Fruit fly (Drosophila melanogaster) whole organism, embryonic: ENCODE measurements around the gene pkaap.
A peak's percentile ranks its signal among the peaks of the same experiment; 100 is the strongest.

Source experiments
- Atf6 ChIP-seq: fragments of 200-800 bp; sonication (Bioruptor generic); IDR thresholded peaks from 2 replicates; pipeline ENCODE4 v1.3.6; 2022; ENCODE audit warnings: missing biosample characterization, missing genetic modification characterization
- CG10543 ChIP-seq: fragments of 200-800 bp; sonication (Bioruptor generic); optimal IDR thresholded peaks from 3 replicates; lab custom pipeline; 2017; ENCODE audit warnings: missing biosample characterization, mild to moderate bottlenecking, missing genetic modification characterization, moderate library complexity
- CG11723 ChIP-seq: fragments of 200-800 bp; sonication (Bioruptor generic); optimal IDR thresholded peaks from 2 replicates; lab custom pipeline; 2017; ENCODE audit warnings: missing biosample characterization, mild to moderate bottlenecking, missing genetic modification characterization
- CG12769 ChIP-seq: fragments of 200-800 bp; sonication (Bioruptor generic); optimal IDR thresholded peaks from 2 replicates; lab custom pipeline; 2019; ENCODE audit warnings: missing biosample characterization, mild to moderate bottlenecking, missing genetic modification characterization, moderate library complexity
- CG13894 ChIP-seq: fragments of 200-800 bp; sonication (Bioruptor generic); optimal IDR thresholded peaks from 3 replicates; lab custom pipeline; 2018; ENCODE audit warnings: missing biosample characterization, mild to moderate bottlenecking, missing genetic modification characterization, moderate library complexity
- CG14710 ChIP-seq: fragments of 200-800 bp; sonication (Bioruptor generic); optimal IDR thresholded peaks from 3 replicates; lab custom pipeline; 2019; ENCODE audit warnings: missing biosample characterization, mild to moderate bottlenecking, missing genetic modification characterization, moderate library complexity
- CG14965 ChIP-seq: fragments of 200-800 bp; sonication (Bioruptor generic); optimal IDR thresholded peaks from 2 replicates; lab custom pipeline; 2016; ENCODE audit warnings: missing biosample characterization, missing genetic modification characterization, borderline replicate concordance
- CG2199 ChIP-seq: fragments of 200-800 bp; sonication (Bioruptor generic); IDR thresholded peaks from 3 replicates; pipeline ENCODE4 v1.3.6; 2022; ENCODE audit warnings: missing biosample characterization, missing genetic modification characterization
- CG31388 ChIP-seq: fragments of 200-800 bp; sonication (Bioruptor generic); optimal IDR thresholded peaks from 2 replicates; lab custom pipeline; 2016; ENCODE audit warnings: missing biosample characterization, missing genetic modification characterization
- CG32767 ChIP-seq: fragments of 200-800 bp; sonication (Bioruptor generic); IDR thresholded peaks from 2 replicates; pipeline ENCODE4 v1.3.6; 2022; ENCODE audit warnings: missing biosample characterization, missing genetic modification characterization
- CG32772 ChIP-seq: fragments of 200-800 bp; sonication (Bioruptor generic); IDR thresholded peaks from 2 replicates; pipeline ENCODE4 v1.3.6; 2022; ENCODE audit warnings: missing biosample characterization, missing genetic modification characterization
- CG3838 ChIP-seq: fragments of 200-800 bp; sonication (Bioruptor generic); optimal IDR thresholded peaks from 3 replicates; lab custom pipeline; 2016; ENCODE audit warnings: missing biosample characterization, missing genetic modification characterization
- CG4424 ChIP-seq: fragments of 200-800 bp; sonication (Bioruptor generic); optimal IDR thresholded peaks from 3 replicates; lab custom pipeline; 2016; ENCODE audit warnings: missing biosample characterization, missing genetic modification characterization
- CG6791 ChIP-seq: fragments of 200-800 bp; sonication (Bioruptor generic); IDR thresholded peaks from 3 replicates; pipeline ENCODE4 v1.3.6; 2022; ENCODE audit warnings: missing biosample characterization, missing genetic modification characterization; ENCODE audit not compliant: partially characterized antibody
- Camta ChIP-seq: fragments of 200-800 bp; sonication (Bioruptor generic); optimal IDR thresholded peaks from 2 replicates; lab custom pipeline; 2016; ENCODE audit warnings: missing biosample characterization, missing genetic modification characterization
- Eip74EF ChIP-seq, 2 experiments: fragments of 200-800 bp in 1 of 2; fragments of >200 bp in 1 of 2; sonication (Bioruptor generic) in 1 of 2; optimal IDR thresholded peaks; 2 replicates each; lab custom pipeline; 2017 to 2019; ENCODE audit warnings: missing biosample characterization in 2 of 2, missing genetic modification characterization in 2 of 2, mild to moderate bottlenecking in 1 of 2, moderate library complexity in 1 of 2
- Elba2 ChIP-seq: fragments of 200-800 bp; sonication (Bioruptor generic); optimal IDR thresholded peaks from 3 replicates; lab custom pipeline; 2016; ENCODE audit warnings: missing biosample characterization, missing genetic modification characterization
- GATAe ChIP-seq: fragments of 200-800 bp; sonication (Bioruptor generic); conservative IDR thresholded peaks from 2 replicates; pipeline ENCODE4 v1.3.6; 2022; ENCODE audit warnings: missing biosample characterization, missing genetic modification characterization
- HHEX ChIP-seq: fragments of 200-800 bp; sonication (Bioruptor generic); optimal IDR thresholded peaks from 3 replicates; lab custom pipeline; 2017; ENCODE audit warnings: missing biosample characterization, mild to moderate bottlenecking, missing genetic modification characterization, missing genetic modification reagents
- Hmx ChIP-seq: fragments of 200-800 bp; sonication (Bioruptor generic); optimal IDR thresholded peaks from 2 replicates; lab custom pipeline; 2016; ENCODE audit warnings: missing biosample characterization, missing genetic modification characterization
- Med ChIP-seq: fragments of 200-800 bp; sonication (Bioruptor generic); peaks from one replicate; lab custom pipeline; 2016; ENCODE audit warnings: missing biosample characterization, missing genetic modification characterization, mild to moderate bottlenecking, inconsistent platforms, moderate library complexity
- Mes4 ChIP-seq: fragments of 200-800 bp; sonication (Bioruptor generic); optimal IDR thresholded peaks from 2 replicates; lab custom pipeline; 2016; ENCODE audit warnings: missing biosample characterization, missing genetic modification characterization
- NC2α ChIP-seq: fragments of 200-800 bp; sonication (Bioruptor generic); optimal IDR thresholded peaks from 2 replicates; lab custom pipeline; 2016; ENCODE audit warnings: missing biosample characterization, missing genetic modification characterization
- NFAT ChIP-seq: fragments of 200-800 bp; sonication (Bioruptor generic); IDR thresholded peaks from 2 replicates; pipeline ENCODE4 v1.3.6; 2022; ENCODE audit warnings: missing biosample characterization, missing genetic modification characterization
- Opbp ChIP-seq: fragments of 200-800 bp; sonication (Bioruptor generic); IDR thresholded peaks from 3 replicates; pipeline ENCODE4 v1.3.6; 2022; ENCODE audit warnings: missing biosample characterization, missing genetic modification characterization; ENCODE audit not compliant: partially characterized antibody
- Pdp1 ChIP-seq, 2 experiments: fragments of 200-800 bp; sonication (Bioruptor generic); optimal IDR thresholded peaks; 3 replicates each; lab custom pipeline; 2016; ENCODE audit warnings: missing biosample characterization in 2 of 2, missing genetic modification characterization in 2 of 2, mild to moderate bottlenecking in 1 of 2, moderate library complexity in 1 of 2
- Rfx ChIP-seq: fragments of 200-800 bp; sonication (Bioruptor generic); IDR thresholded peaks from 2 replicates; pipeline ENCODE4 v1.3.6; 2022; ENCODE audit warnings: missing biosample characterization, missing genetic modification characterization
- Ssrp ChIP-seq: fragments of 200-800 bp; sonication (Bioruptor generic); optimal IDR thresholded peaks from 2 replicates; lab custom pipeline; 2018; ENCODE audit warnings: missing biosample characterization, mild to moderate bottlenecking, missing genetic modification characterization, moderate library complexity
- abd-A ChIP-seq: fragments of 200-800 bp; sonication (Bioruptor generic); optimal IDR thresholded peaks from 3 replicates; lab custom pipeline; 2019; ENCODE audit warnings: missing biosample characterization, mild to moderate bottlenecking, missing genetic modification characterization, moderate library complexity
- br ChIP-seq: fragments of >200 bp; optimal IDR thresholded peaks from 2 replicates; lab custom pipeline; 2017
- chinmo ChIP-seq: fragments of 200-800 bp; sonication (Bioruptor generic); IDR thresholded peaks from 4 replicates; pipeline ENCODE4 v1.3.6; 2022; ENCODE audit warnings: missing biosample characterization, missing genetic modification characterization; ENCODE audit not compliant: partially characterized antibody
- chm ChIP-seq: fragments of 200-800 bp; sonication (Bioruptor generic); IDR thresholded peaks from 2 replicates; pipeline ENCODE4 v1.3.6; 2022; ENCODE audit warnings: missing biosample characterization, missing genetic modification characterization
- dmrt99B ChIP-seq: fragments of 200-800 bp; sonication (Bioruptor generic); optimal IDR thresholded peaks from 2 replicates; lab custom pipeline; 2018; ENCODE audit warnings: missing biosample characterization, mild to moderate bottlenecking, missing genetic modification characterization, moderate library complexity
- fd102C ChIP-seq: fragments of 200-800 bp; sonication (Bioruptor generic); optimal IDR thresholded peaks from 2 replicates; lab custom pipeline; 2018; ENCODE audit warnings: missing biosample characterization, mild to moderate bottlenecking, missing genetic modification characterization, moderate library complexity
- fd96Cb ChIP-seq: fragments of 200-800 bp; sonication (Bioruptor generic); optimal IDR thresholded peaks from 2 replicates; lab custom pipeline; 2018; ENCODE audit warnings: missing biosample characterization, mild to moderate bottlenecking, missing genetic modification characterization, moderate library complexity
- kni ChIP-seq: fragments of 200-800 bp; sonication (Bioruptor generic); optimal IDR thresholded peaks from 3 replicates; lab custom pipeline; 2017; ENCODE audit warnings: mild to moderate bottlenecking, missing biosample characterization, missing genetic modification reagents, missing genetic modification characterization
- mam ChIP-seq: fragments of 200-800 bp; sonication (Bioruptor generic); optimal IDR thresholded peaks from 3 replicates; lab custom pipeline; 2016; ENCODE audit warnings: missing biosample characterization, missing genetic modification characterization
- nau ChIP-seq: fragments of 200-800 bp; sonication (Bioruptor generic); optimal IDR thresholded peaks from 3 replicates; lab custom pipeline; 2017; ENCODE audit warnings: missing biosample characterization, mild to moderate bottlenecking, missing genetic modification characterization, missing genetic modification reagents
- onecut ChIP-seq: fragments of 200-800 bp; sonication (Bioruptor generic); IDR thresholded peaks from 2 replicates; pipeline ENCODE4 v1.3.6; 2022; ENCODE audit warnings: missing biosample characterization, missing genetic modification characterization
- prd ChIP-seq, 3 experiments: fragments of >200 bp in 2 of 3; fragments of 200-800 bp in 1 of 3; sonication (Bioruptor generic) in 1 of 3; optimal IDR thresholded peaks in 2 of 3; IDR thresholded peaks in 1 of 3; 2 replicates in 2 of 3; 3 replicates in 1 of 3; pipeline versions ENCODE4 v1.3.6 to Lab custom; 2017 to 2022; ENCODE audit warnings: missing biosample characterization in 1 of 3, missing genetic modification characterization in 1 of 3
- pros ChIP-seq: fragments of 200-800 bp; sonication (Bioruptor generic); optimal IDR thresholded peaks from 3 replicates; lab custom pipeline; 2019; ENCODE audit warnings: missing biosample characterization, mild to moderate bottlenecking, missing genetic modification characterization, moderate library complexity
- sd ChIP-seq: fragments of 200-800 bp; sonication (Bioruptor generic); optimal IDR thresholded peaks from 3 replicates; lab custom pipeline; 2018; ENCODE audit warnings: missing biosample characterization, mild to moderate bottlenecking, missing genetic modification characterization, moderate library complexity
- trem ChIP-seq: fragments of 200-800 bp; optimal IDR thresholded peaks from 3 replicates; lab custom pipeline; 2019; ENCODE audit warnings: missing biosample characterization, mild to moderate bottlenecking, missing genetic modification characterization, moderate library complexity
- ttk ChIP-seq: fragments of 200-800 bp; sonication (Bioruptor generic); IDR thresholded peaks from 2 replicates; pipeline ENCODE4 v2.1.2; 2022; ENCODE audit warnings: missing biosample characterization, missing genetic modification characterization
- twi ChIP-seq: fragments of 200-800 bp; optimal IDR thresholded peaks from 2 replicates; lab custom pipeline; 2019; ENCODE audit warnings: missing biosample characterization, mild to moderate bottlenecking, missing genetic modification characterization, moderate library complexity
- unpg ChIP-seq: fragments of 200-800 bp; sonication (Bioruptor generic); optimal IDR thresholded peaks from 3 replicates; lab custom pipeline; 2018; ENCODE audit warnings: missing biosample characterization, mild to moderate bottlenecking, missing genetic modification characterization, moderate library complexity
- vnd ChIP-seq: fragments of 200-800 bp; sonication (Bioruptor generic); IDR thresholded peaks from 3 replicates; pipeline ENCODE4 v1.3.6; 2022; ENCODE audit warnings: missing biosample characterization, missing genetic modification characterization; ENCODE audit not compliant: partially characterized antibody
- zen2 ChIP-seq: fragments of 200-800 bp; sonication (Bioruptor generic); IDR thresholded peaks from 3 replicates; pipeline ENCODE4 v1.3.6; 2022; ENCODE audit warnings: missing biosample characterization, missing genetic modification characterization; ENCODE audit not compliant: partially characterized antibody

Gene pkaap

DNA sequence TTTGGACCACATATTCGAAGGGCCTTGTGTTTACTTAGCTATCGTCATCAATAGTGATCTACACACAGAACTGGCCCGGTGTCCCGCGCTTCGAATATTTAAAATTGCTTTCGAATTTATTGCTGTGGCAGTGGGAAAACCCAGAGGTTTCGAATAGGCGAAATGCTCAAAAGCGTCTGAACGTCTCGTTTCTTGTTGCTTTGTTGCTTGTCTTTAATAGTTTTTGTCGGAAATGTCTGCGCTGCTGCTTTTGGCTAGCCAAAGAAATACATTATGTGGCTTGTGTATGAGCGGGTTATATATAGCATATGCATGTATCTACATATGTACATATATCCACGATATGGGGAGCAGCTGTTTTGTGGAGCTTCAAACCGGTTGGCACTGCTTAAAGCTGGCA, 33.1 kb downstream of the pkaap start:
- no peak for TF ChIP-seq fd96Cb (tag; lab: Kevin White, UChicago)
- TF ChIP-seq HHEX (GFP tag; lab: Kevin White, UChicago): no peak
- no peak for TF ChIP-seq zen2
- TF ChIP-seq pros: peak; percentile 28
- TF ChIP-seq abd-A (tag; lab: Kevin White, UChicago): peak; percentile 58
- TF ChIP-seq CG2199 (GFP tag; lab: Robert Waterston, UW): peak; percentile 75; the same call in 2 of the 3 replicates
- TF ChIP-seq Eip74EF (GFP tag; optimal IDR thresholded peaks at IDR 0.05; lab: Kevin White, UChicago): peak in 1 of 2 experiments; percentile 3
- TF ChIP-seq CG14710 (tag; lab: Kevin White, UChicago): no peak
- peak; percentile 6 for TF ChIP-seq nau (GFP tag; lab: Kevin White, UChicago)
- TF ChIP-seq kni: peak; percentile 13
- TF ChIP-seq Rfx: 0 out of 2 replicates have a peak, but pooled peaks have one; percentile 15
- 0 out of 3 replicates have a peak, but pooled peaks have one; percentile 7 for TF ChIP-seq Opbp (GFP tag; lab: Robert Waterston, UW)
- TF ChIP-seq twi (tag; lab: Kevin White, UChicago): peak; percentile 23
- no peak for TF ChIP-seq ttk (GFP tag; lab: Robert Waterston, UW)
- TF ChIP-seq sd (tag; lab: Kevin White, UChicago): peak; percentile 85
- TF ChIP-seq prd (optimal IDR thresholded peaks at IDR 0.05; lab: Kevin White, UChicago): no peak
- no peak for TF ChIP-seq prd (GFP tag; IDR thresholded peaks at IDR 0.05; lab: Robert Waterston, UW)
- TF ChIP-seq CG10543 (GFP tag; lab: Kevin White, UChicago): peak; percentile 55
- TF ChIP-seq Med: peak; percentile 69
- no peak for TF ChIP-seq mam (GFP tag; lab: Kevin White, UChicago)
- TF ChIP-seq CG32767 (GFP tag; lab: Robert Waterston, UW): no peak
- TF ChIP-seq CG12769: peak; percentile 61
- TF ChIP-seq CG11723 (GFP tag; lab: Kevin White, UChicago): no peak
- peak; percentile 5 for TF ChIP-seq CG3838 (GFP tag; lab: Kevin White, UChicago)
- peak; percentile 51 for TF ChIP-seq CG13894
- peak; percentile 88; the same call in 3 of the 4 replicates for TF ChIP-seq chinmo (GFP tag; lab: Robert Waterston, UW)

DNA sequence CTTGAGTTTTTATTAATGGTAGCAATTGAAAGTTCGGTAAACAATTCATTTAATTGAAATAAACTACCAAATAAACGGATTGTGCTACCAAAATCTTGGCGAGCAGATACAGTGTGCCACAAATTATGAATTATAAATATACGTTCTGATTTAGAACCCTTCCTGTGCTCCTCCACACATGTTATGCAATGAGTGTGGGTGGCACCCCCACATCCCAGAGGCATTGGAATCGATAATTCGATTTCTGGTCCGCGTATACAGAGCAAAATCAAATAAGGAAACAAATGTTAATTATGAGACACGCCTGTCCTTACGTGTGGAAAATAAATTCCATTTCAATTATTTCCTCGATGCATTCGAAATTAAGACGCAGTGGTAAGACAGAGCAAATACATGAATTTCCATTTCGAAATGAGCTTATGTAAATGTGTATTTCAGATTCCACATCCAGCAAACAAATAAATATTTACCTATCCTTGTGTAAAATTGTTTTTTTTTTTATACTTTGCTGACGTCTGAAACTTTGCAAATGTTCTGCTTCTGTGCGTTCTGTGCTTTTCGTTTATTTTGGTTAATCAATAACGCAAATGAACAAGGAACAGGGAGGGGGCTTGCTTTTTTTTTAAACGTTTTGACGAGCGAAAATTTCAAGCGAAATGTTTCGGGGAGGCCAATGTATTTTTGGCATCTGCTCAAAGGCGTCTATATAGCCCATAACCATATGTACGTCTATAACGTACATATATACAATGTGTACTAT, 34.0 kb downstream of the pkaap start:
- TF ChIP-seq dmrt99B (no peak), Camta (no peak), GATAe (GFP tag; lab: Robert Waterston, UW) (no peak), Pdp1 (GFP tag; optimal IDR thresholded peaks at IDR 0.05; lab: Kevin White, UChicago) (peak in 1 of 2 experiments; percentile 85), vnd (no peak), br (no peak), fd102C (GFP tag; lab: Kevin White, UChicago) (no peak), NFAT (GFP tag; lab: Robert Waterston, UW) (no peak), trem (tag; lab: Kevin White, UChicago) (no peak), CG32772 (GFP tag; lab: Robert Waterston, UW) (no peak), unpg (GFP tag; lab: Kevin White, UChicago) (no peak), onecut (peak; percentile 63), chm (no peak), Mes4 (GFP tag; lab: Kevin White, UChicago) (no peak), Hmx (GFP tag; lab: Kevin White, UChicago) (no peak), CG31388 (GFP tag; lab: Kevin White, UChicago) (no peak), Ssrp (no peak), Atf6 (GFP tag; lab: Robert Waterston, UW) (no peak), CG4424 (no peak), Rfx (no peak), Elba2 (no peak), CG6791 (no peak), CG14965 (GFP tag; lab: Kevin White, UChicago) (no peak), NC2α (no peak), sd (tag; lab: Kevin White, UChicago) (peak; percentile 79)
